Worm (Caenorhabditis elegans) whole organism, L4 larva: ENCODE results near the gene D1086.5.

ENCODE experiments used
- F10B5.3 ChIP-seq: sonication (generic microtip); optimal IDR thresholded peaks from 2 replicates; lab custom pipeline; 2016; ENCODE audit warnings: mild to moderate bottlenecking, missing genetic modification characterization, missing compliant biosample characterization
- F37D6.2 ChIP-seq: sonication (generic microtip); optimal IDR thresholded peaks from 2 replicates; lab custom pipeline; 2016; ENCODE audit warnings: mild to moderate bottlenecking, missing genetic modification characterization, missing compliant biosample characterization
- T26A8.4 ChIP-seq: fragments of 200-800 bp; sonication (Bioruptor generic); IDR thresholded peaks from 2 replicates; pipeline ENCODE4 v1.3.6; 2022; ENCODE audit warnings: missing genetic modification characterization, missing compliant biosample characterization
- Y48G9A.11 ChIP-seq: fragments of 200-800 bp; sonication (Bioruptor generic); IDR thresholded peaks from 2 replicates; pipeline ENCODE4 v1.3.6; 2022; ENCODE audit warnings: missing genetic modification reagents, missing genetic modification characterization, missing compliant biosample characterization
- Y5F2A.4 ChIP-seq: fragments of 200-800 bp; sonication (Bioruptor generic); optimal IDR thresholded peaks from 2 replicates; lab custom pipeline; 2018; ENCODE audit warnings: mild to moderate bottlenecking, missing genetic modification characterization, missing compliant biosample characterization
- ZK337.2 ChIP-seq: fragments of 200-800 bp; sonication (Bioruptor generic); IDR thresholded peaks from 2 replicates; pipeline ENCODE4 v1.3.6; 2022; ENCODE audit warnings: missing genetic modification reagents, missing genetic modification characterization, missing compliant biosample characterization
- arid-1 ChIP-seq: fragments of 200-800 bp; sonication (Bioruptor generic); conservative IDR thresholded peaks from 2 replicates; pipeline ENCODE4 v1.3.6; 2022; ENCODE audit warnings: missing genetic modification reagents, missing genetic modification characterization, missing compliant biosample characterization
- attf-4 ChIP-seq: sonication (generic microtip); optimal IDR thresholded peaks from 3 replicates; lab custom pipeline; 2017; ENCODE audit warnings: missing biosample characterization, missing genetic modification characterization
- ceh-28 ChIP-seq: fragments of 150-350 bp; optimal IDR thresholded peaks from 2 replicates; lab custom pipeline; 2014; ENCODE audit warnings: missing biosample characterization, missing genetic modification reagents, missing genetic modification characterization
- ceh-44 ChIP-seq: fragments of 200-800 bp; sonication (Bioruptor generic); IDR thresholded peaks from 2 replicates; pipeline ENCODE4 v1.3.6; 2022; ENCODE audit warnings: missing genetic modification reagents, missing genetic modification characterization, missing compliant biosample characterization
- ceh-82 ChIP-seq: sonication (generic microtip); optimal IDR thresholded peaks from 2 replicates; lab custom pipeline; 2017; ENCODE audit warnings: missing biosample characterization, missing genetic modification characterization
- ces-1 ChIP-seq: fragments of 150-350 bp; sonication (generic microtip); optimal IDR thresholded peaks from 4 replicates; lab custom pipeline; 2014; ENCODE audit warnings: missing biosample characterization, missing genetic modification reagents, missing genetic modification characterization
- daf-12 ChIP-seq: fragments of 150-350 bp; optimal IDR thresholded peaks from 2 replicates; lab custom pipeline; 2014; ENCODE audit warnings: missing biosample characterization, missing genetic modification reagents, missing genetic modification characterization
- dmd-8 ChIP-seq: fragments of 200-800 bp; sonication (Bioruptor generic); IDR thresholded peaks from 2 replicates; pipeline ENCODE4 v1.3.6; 2022; ENCODE audit warnings: missing genetic modification characterization, missing compliant biosample characterization
- dpl-1 ChIP-seq: fragments of 150-350 bp; optimal IDR thresholded peaks from 2 replicates; lab custom pipeline; 2014; ENCODE audit warnings: missing biosample characterization, missing genetic modification reagents, missing genetic modification characterization
- duxl-1 ChIP-seq: sonication (generic microtip); optimal IDR thresholded peaks from 2 replicates; lab custom pipeline; 2016; ENCODE audit warnings: mild to moderate bottlenecking, missing genetic modification characterization, moderate library complexity, missing compliant biosample characterization; ENCODE audit not compliant: poor library complexity
- dve-1 ChIP-seq: sonication (generic microtip); optimal IDR thresholded peaks from 2 replicates; lab custom pipeline; 2017; ENCODE audit warnings: antibody characterized with exemption, mild to moderate bottlenecking, missing genetic modification characterization, missing compliant biosample characterization; ENCODE audit not compliant: insufficient read depth
- fkh-10 ChIP-seq: fragments of 150-350 bp; optimal IDR thresholded peaks from 2 replicates; lab custom pipeline; 2014; ENCODE audit warnings: missing biosample characterization, missing genetic modification reagents, missing genetic modification characterization
- hlh-11 ChIP-seq: fragments of 200-800 bp; sonication (Bioruptor generic); optimal IDR thresholded peaks from 2 replicates; lab custom pipeline; 2018; ENCODE audit warnings: mild to moderate bottlenecking, missing genetic modification characterization, missing compliant biosample characterization
- hlh-30 ChIP-seq: sonication (generic microtip); optimal IDR thresholded peaks from 2 replicates; lab custom pipeline; 2017; ENCODE audit warnings: antibody characterized with exemption, mild to moderate bottlenecking, missing genetic modification characterization, missing compliant biosample characterization; ENCODE audit not compliant: insufficient read depth
- lin-1 ChIP-seq: fragments of 200-800 bp; sonication (Bioruptor generic); IDR thresholded peaks from 2 replicates; pipeline ENCODE4 v1.3.6; 2022; ENCODE audit warnings: missing genetic modification reagents, missing genetic modification characterization, missing compliant biosample characterization
- lin-13 ChIP-seq: fragments of 150-350 bp; optimal IDR thresholded peaks from 2 replicates; lab custom pipeline; 2014; ENCODE audit warnings: missing biosample characterization, missing genetic modification reagents, missing genetic modification characterization
- lin-38 ChIP-seq: fragments of 200-800 bp; sonication (Bioruptor generic); IDR thresholded peaks from 2 replicates; pipeline ENCODE4 v1.3.6; 2022; ENCODE audit warnings: missing genetic modification reagents, missing genetic modification characterization, missing compliant biosample characterization
- madf-9 ChIP-seq: fragments of 200-800 bp; sonication (Bioruptor generic); conservative IDR thresholded peaks from 2 replicates; pipeline ENCODE4 v1.3.6; 2022; ENCODE audit warnings: missing genetic modification reagents, missing genetic modification characterization, missing compliant biosample characterization
- mdl-1 ChIP-seq, 2 experiments: fragments of 150-350 bp in 1 of 2; sonication (generic microtip) in 1 of 2; optimal IDR thresholded peaks; 2 replicates each; lab custom pipeline; 2014 to 2017; ENCODE audit warnings: missing biosample characterization in 2 of 2, missing genetic modification characterization in 2 of 2
- mep-1 ChIP-seq: fragments of 150-350 bp; sonication (generic microtip); optimal IDR thresholded peaks from 3 replicates; lab custom pipeline; 2014; ENCODE audit warnings: missing biosample characterization, missing genetic modification characterization
- mes-2 ChIP-seq: sonication (generic microtip); optimal IDR thresholded peaks from 2 replicates; lab custom pipeline; 2016; ENCODE audit warnings: missing genotype, mild to moderate bottlenecking, missing genetic modification characterization, missing compliant biosample characterization; ENCODE audit not compliant: poor library complexity, severe bottlenecking
- mxl-3 ChIP-seq: fragments of 200-800 bp; sonication (Bioruptor generic); optimal IDR thresholded peaks from 2 replicates; lab custom pipeline; 2018; ENCODE audit warnings: mild to moderate bottlenecking, missing genetic modification characterization, missing compliant biosample characterization
- nhr-102 ChIP-seq: sonication (generic microtip); optimal IDR thresholded peaks from 2 replicates; lab custom pipeline; 2016; ENCODE audit warnings: mild to moderate bottlenecking, missing genetic modification characterization, moderate library complexity, missing compliant biosample characterization
- nhr-11 ChIP-seq: fragments of 150-350 bp; optimal IDR thresholded peaks from 2 replicates; lab custom pipeline; 2014; ENCODE audit warnings: missing biosample characterization, missing genetic modification characterization
- nhr-111 ChIP-seq: fragments of 200-800 bp; sonication (Bioruptor generic); optimal IDR thresholded peaks from 2 replicates; lab custom pipeline; 2018; ENCODE audit warnings: mild to moderate bottlenecking, missing genetic modification characterization, missing compliant biosample characterization
- nhr-28 ChIP-seq: fragments of 150-350 bp; optimal IDR thresholded peaks from 2 replicates; lab custom pipeline; 2014; ENCODE audit warnings: missing biosample characterization, missing genetic modification characterization
- nhr-41 ChIP-seq: fragments of 200-800 bp; sonication (Bioruptor generic); IDR thresholded peaks from 2 replicates; pipeline ENCODE4 v1.3.6; 2022; ENCODE audit warnings: missing genetic modification reagents, missing genetic modification characterization, missing compliant biosample characterization
- nhr-77 ChIP-seq: fragments of 150-350 bp; optimal IDR thresholded peaks from 2 replicates; lab custom pipeline; 2014; ENCODE audit warnings: missing biosample characterization, missing genetic modification characterization
- pha-4 ChIP-seq, 2 experiments: fragments of 150-350 bp in 1 of 2; fragments of 200-800 bp in 1 of 2; sonication (Bioruptor generic) in 1 of 2; IDR thresholded peaks in 1 of 2; optimal IDR thresholded peaks in 1 of 2; 2 replicates each; pipeline versions ENCODE4 v1.3.6 to Lab custom; 2014 to 2022; ENCODE audit warnings: missing genetic modification characterization in 2 of 2, missing genetic modification reagents in 2 of 2, missing biosample characterization in 1 of 2, missing compliant biosample characterization in 1 of 2
- php-3 ChIP-seq: fragments of 200-800 bp; sonication (Bioruptor generic); IDR thresholded peaks from 2 replicates; pipeline ENCODE4 v1.3.6; 2022; ENCODE audit warnings: missing genetic modification reagents, missing genetic modification characterization, missing compliant biosample characterization
- set-16 ChIP-seq: fragments of 200-800 bp; sonication (Bioruptor generic); IDR thresholded peaks from 2 replicates; pipeline ENCODE4 v1.3.6; 2022; ENCODE audit warnings: missing genetic modification reagents, missing genetic modification characterization, missing compliant biosample characterization
- spr-1 ChIP-seq: sonication (generic microtip); optimal IDR thresholded peaks from 2 replicates; lab custom pipeline; 2016; ENCODE audit warnings: mild to moderate bottlenecking, missing genetic modification characterization, missing compliant biosample characterization
- tag-97 ChIP-seq: fragments of 200-800 bp; sonication (Bioruptor generic); IDR thresholded peaks from 2 replicates; pipeline ENCODE4 v1.3.6; 2022; ENCODE audit warnings: missing genetic modification characterization, missing compliant biosample characterization
- zip-2 ChIP-seq: fragments of 150-350 bp; optimal IDR thresholded peaks from 2 replicates; lab custom pipeline; 2014; ENCODE audit warnings: missing biosample characterization, missing genetic modification characterization
- ztf-11 ChIP-seq: fragments of 150-350 bp; optimal IDR thresholded peaks from 2 replicates; lab custom pipeline; 2014; ENCODE audit warnings: missing biosample characterization, missing genetic modification characterization

D1086.5 gene

ce11 chrV:14092403-14092802 lies 2.2 kb upstream of the D1086.5 start, which contains the start of gene D1086.3 (continued):
- TF ChIP-seq pha-4 (GFP tag; IDR thresholded peaks at IDR 0.05; lab: Robert Waterston, UW) = 0 out of 2 replicates have a peak, but pooled peaks have one; percentile 39
- TF ChIP-seq pha-4 (tag; optimal IDR thresholded peaks at IDR 0.05; lab: Kevin White, UChicago) = no peak
- TF ChIP-seq nhr-41 = no peak
- peak; percentile 62 for TF ChIP-seq F10B5.3 (tag; lab: Kevin White, UChicago)
- TF ChIP-seq mxl-3 (GFP tag; lab: Kevin White, UChicago) = no peak
- no peak for TF ChIP-seq attf-4 (tag; lab: Kevin White, UChicago)
- peak; percentile 30 for TF ChIP-seq hlh-11
- no peak for TF ChIP-seq tag-97 (GFP tag; lab: Robert Waterston, UW)
- no peak for TF ChIP-seq nhr-28
- TF ChIP-seq lin-13 = peak; percentile 23
- TF ChIP-seq fkh-10 (GFP tag; lab: Kevin White, UChicago) = no peak
- peak; percentile 62 for TF ChIP-seq T26A8.4 (GFP tag; lab: Robert Waterston, UW)
- TF ChIP-seq nhr-11 (tag; lab: Kevin White, UChicago) = no peak
- TF ChIP-seq dpl-1 = no peak
- TF ChIP-seq F37D6.2 = no peak
- TF ChIP-seq mep-1 (tag; lab: Kevin White, UChicago) = no peak
- TF ChIP-seq ztf-11 (tag; lab: Kevin White, UChicago) = no peak
- TF ChIP-seq lin-38 (GFP tag; lab: Robert Waterston, UW) = peak; percentile 73; the same call in 1 of the 2 replicates
- TF ChIP-seq nhr-111 (GFP tag; lab: Kevin White, UChicago) = no peak
- TF ChIP-seq php-3 (GFP tag; lab: Robert Waterston, UW) = 0 out of 2 replicates have a peak, but pooled peaks have one; percentile 20
- no peak for TF ChIP-seq madf-9 (GFP tag; lab: Robert Waterston, UW)
- peak; percentile 56; the same call in 1 of the 2 replicates for TF ChIP-seq Y48G9A.11 (GFP tag; lab: Robert Waterston, UW)
- no peak for TF ChIP-seq mdl-1 (tag; optimal IDR thresholded peaks at IDR 0.05; lab: Kevin White, UChicago)
- TF ChIP-seq dve-1 (tag; lab: Kevin White, UChicago) = no peak
- 0 out of 2 replicates have a peak, but pooled peaks have one; percentile 42 for TF ChIP-seq lin-1 (GFP tag; lab: Robert Waterston, UW)
- no peak for TF ChIP-seq dmd-8 (GFP tag; lab: Robert Waterston, UW)
- TF ChIP-seq ZK337.2 = no peak
- peak; percentile 74 for TF ChIP-seq mes-2 (tag; lab: Kevin White, UChicago)
- no peak for TF ChIP-seq spr-1 (tag; lab: Kevin White, UChicago)
- TF ChIP-seq arid-1 (GFP tag; lab: Robert Waterston, UW) = peak; percentile 57; the same call in 1 of the 2 replicates
- no peak for TF ChIP-seq ceh-28 (tag; lab: Kevin White, UChicago)

- TF ChIP-seq nhr-102 (no peak), F37D6.2 (no peak), nhr-77 (tag; lab: Kevin White, UChicago) (no peak), Y48G9A.11 (GFP tag; lab: Robert Waterston, UW) (no peak), dmd-8 (GFP tag; lab: Robert Waterston, UW) (no peak), zip-2 (tag; lab: Kevin White, UChicago) (no peak), spr-1 (tag; lab: Kevin White, UChicago) (no peak), ces-1 (GFP tag; lab: Kevin White, UChicago) (no peak), duxl-1 (tag; lab: Kevin White, UChicago) (no peak), ceh-82 (tag; lab: Kevin White, UChicago) (no peak), ceh-44 (GFP tag; lab: Robert Waterston, UW) (no peak), Y5F2A.4 (GFP tag; lab: Kevin White, UChicago) (no peak), set-16 (no peak), nhr-111 (GFP tag; lab: Kevin White, UChicago) (no peak), F10B5.3 (tag; lab: Kevin White, UChicago) (no peak), hlh-30 (no peak), daf-12 (no peak)
Observed at ce11 chrV:14088051-14088450, 2.1 kb downstream of the D1086.5 start, which contains the start of gene D1086.19. TSS of gene D1086.19 (plus strand) at chrV:14088351.
